Worm (Caenorhabditis elegans) whole organism, L1 larva: ENCODE results near the gene ccdc-47.

Source experiments
- C16A3.4 ChIP-seq: fragments of 150-350 bp; optimal IDR thresholded peaks from 2 replicates; lab custom pipeline; 2014; ENCODE audit warnings: missing biosample characterization, missing genetic modification characterization
- F16B12.6 ChIP-seq: fragments of 150-350 bp; optimal IDR thresholded peaks from 2 replicates; lab custom pipeline; 2014; ENCODE audit warnings: missing biosample characterization, missing genetic modification characterization
- aha-1 ChIP-seq: fragments of 150-350 bp; optimal IDR thresholded peaks from 2 replicates; lab custom pipeline; 2014; ENCODE audit warnings: missing biosample characterization, missing genetic modification characterization
- alr-1 ChIP-seq: fragments of 200-800 bp; sonication (Bioruptor generic); optimal IDR thresholded peaks from 2 replicates; lab custom pipeline; 2018; ENCODE audit warnings: borderline replicate concordance, mild to moderate bottlenecking, missing genetic modification characterization, missing compliant biosample characterization
- aly-2 ChIP-seq: fragments of 150-350 bp; optimal IDR thresholded peaks from 2 replicates; lab custom pipeline; 2014; ENCODE audit warnings: missing biosample characterization, missing genetic modification characterization
- ama-1 ChIP-seq: fragments of 150-350 bp; optimal IDR thresholded peaks from 2 replicates; lab custom pipeline; 2014
- ceh-63 ChIP-seq: fragments of 200-800 bp; sonication (Bioruptor generic); optimal IDR thresholded peaks from 2 replicates; lab custom pipeline; 2018; ENCODE audit warnings: mild to moderate bottlenecking, missing genetic modification characterization, missing compliant biosample characterization
- ceh-82 ChIP-seq, 3 experiments: fragments of 150-350 bp in 1 of 3; sonication (generic microtip) in 2 of 3; optimal IDR thresholded peaks; 2 replicates each; lab custom pipeline; 2014 to 2017; ENCODE audit warnings: missing biosample characterization in 3 of 3, missing genetic modification characterization in 3 of 3
- ceh-90 ChIP-seq: sonication (generic microtip); optimal IDR thresholded peaks from 2 replicates; lab custom pipeline; 2016; ENCODE audit warnings: missing genetic modification characterization, missing compliant biosample characterization
- ces-1 ChIP-seq: fragments of 150-350 bp; optimal IDR thresholded peaks from 2 replicates; lab custom pipeline; 2014; ENCODE audit warnings: missing biosample characterization, missing genetic modification reagents, missing genetic modification characterization
- dpl-1 ChIP-seq, 3 experiments: fragments of 150-350 bp in 2 of 3; sonication (generic microtip) in 1 of 3; optimal IDR thresholded peaks; 2 replicates each; lab custom pipeline; 2014 to 2017; ENCODE audit warnings: missing biosample characterization in 3 of 3, missing genetic modification characterization in 3 of 3, missing genetic modification reagents in 3 of 3
- efl-1 ChIP-seq, 4 experiments: fragments of 150-350 bp; optimal IDR thresholded peaks in 3 of 4; peaks in 1 of 4; 1 replicate in 1 of 4; 2 replicates in 3 of 4; lab custom pipeline; 2014; ENCODE audit warnings: missing biosample characterization in 2 of 4, missing genetic modification characterization in 2 of 4, missing genetic modification reagents in 2 of 4
- egl-13 ChIP-seq: sonication (generic microtip); optimal IDR thresholded peaks from 2 replicates; lab custom pipeline; 2016; ENCODE audit warnings: missing genotype, missing genetic modification reagents, missing genetic modification characterization, missing compliant biosample characterization
- elt-2 ChIP-seq: sonication (generic microtip); optimal IDR thresholded peaks from 2 replicates; lab custom pipeline; 2016; ENCODE audit warnings: missing genetic modification characterization, mild to moderate bottlenecking, inconsistent platforms, missing compliant biosample characterization, missing genetic modification reagents
- elt-3 ChIP-seq, 6 experiments: fragments of 150-350 bp in 1 of 6; sonication (generic microtip); optimal IDR thresholded peaks; 2 replicates each; lab custom pipeline; 2017 to 2018; ENCODE audit warnings: missing biosample characterization in 6 of 6, missing genetic modification characterization in 6 of 6, inconsistent platforms in 1 of 6
- ets-5 ChIP-seq: fragments of 200-800 bp; sonication (Bioruptor generic); IDR thresholded peaks from 2 replicates; pipeline ENCODE4 v1.3.6; 2022; ENCODE audit warnings: missing genetic modification characterization, missing compliant biosample characterization
- fkh-8 ChIP-seq: sonication (generic microtip); optimal IDR thresholded peaks from 2 replicates; lab custom pipeline; 2016; ENCODE audit warnings: mild to moderate bottlenecking, missing genetic modification characterization, missing compliant biosample characterization
- fos-1 ChIP-seq: fragments of 150-350 bp; optimal IDR thresholded peaks from 2 replicates; lab custom pipeline; 2014; ENCODE audit warnings: missing biosample characterization, missing genetic modification characterization
- hlh-17 ChIP-seq: fragments of 200-800 bp; sonication (Bioruptor generic); optimal IDR thresholded peaks from 2 replicates; lab custom pipeline; 2018; ENCODE audit warnings: missing genetic modification characterization, mild to moderate bottlenecking, missing compliant biosample characterization, moderate library complexity, borderline replicate concordance
- hlh-4 ChIP-seq: sonication (generic microtip); optimal IDR thresholded peaks from 2 replicates; lab custom pipeline; 2016; ENCODE audit warnings: mild to moderate bottlenecking, missing genetic modification characterization, missing compliant biosample characterization
- jun-1 ChIP-seq: fragments of 150-350 bp; optimal IDR thresholded peaks from 2 replicates; lab custom pipeline; 2014; ENCODE audit warnings: missing biosample characterization, missing genetic modification reagents, missing genetic modification characterization
- lin-13 ChIP-seq: fragments of 150-350 bp; optimal IDR thresholded peaks from 2 replicates; lab custom pipeline; 2014; ENCODE audit warnings: missing biosample characterization, missing genetic modification reagents, missing genetic modification characterization
- lin-14 ChIP-seq: fragments of 200-800 bp; sonication (Bioruptor generic); optimal IDR thresholded peaks from 2 replicates; lab custom pipeline; 2018; ENCODE audit warnings: mild to moderate bottlenecking, missing genetic modification characterization, moderate library complexity, missing compliant biosample characterization
- lin-39 ChIP-seq: fragments of 150-350 bp; optimal IDR thresholded peaks from 2 replicates; lab custom pipeline; 2014; ENCODE audit warnings: missing biosample characterization, missing genetic modification reagents, missing genetic modification characterization
- lir-3 ChIP-seq: sonication (generic microtip); optimal IDR thresholded peaks from 2 replicates; lab custom pipeline; 2016; ENCODE audit warnings: mild to moderate bottlenecking, missing genetic modification characterization, moderate library complexity, missing compliant biosample characterization; ENCODE audit not compliant: poor library complexity
- lsy-2 ChIP-seq, 2 experiments: fragments of 150-350 bp; optimal IDR thresholded peaks; 2 replicates each; lab custom pipeline; 2014; ENCODE audit warnings: missing biosample characterization in 2 of 2, missing genetic modification characterization in 2 of 2
- mab-9 ChIP-seq: fragments of 200-800 bp; sonication (Bioruptor generic); IDR thresholded peaks from 2 replicates; pipeline ENCODE4 v1.3.6; 2022; ENCODE audit warnings: missing genetic modification reagents, missing genetic modification characterization, missing compliant biosample characterization
- nhr-11 ChIP-seq: fragments of 150-350 bp; optimal IDR thresholded peaks from 2 replicates; lab custom pipeline; 2014; ENCODE audit warnings: missing biosample characterization, missing genetic modification characterization
- nhr-20 ChIP-seq: sonication (generic microtip); optimal IDR thresholded peaks from 2 replicates; lab custom pipeline; 2016; ENCODE audit warnings: mild to moderate bottlenecking, missing genetic modification characterization, missing compliant biosample characterization
- nhr-237 ChIP-seq: fragments of 150-350 bp; optimal IDR thresholded peaks from 2 replicates; lab custom pipeline; 2014; ENCODE audit warnings: missing biosample characterization, missing genetic modification characterization
- nhr-47 ChIP-seq: sonication (generic microtip); optimal IDR thresholded peaks from 2 replicates; lab custom pipeline; 2016; ENCODE audit warnings: mild to moderate bottlenecking, missing genetic modification characterization, moderate library complexity, missing compliant biosample characterization
- nhr-71 ChIP-seq: sonication (generic microtip); optimal IDR thresholded peaks from 2 replicates; lab custom pipeline; 2016; ENCODE audit warnings: mild to moderate bottlenecking, missing genetic modification characterization, moderate library complexity, missing compliant biosample characterization
- nhr-76 ChIP-seq: sonication (generic microtip); optimal IDR thresholded peaks from 2 replicates; lab custom pipeline; 2017; ENCODE audit warnings: missing biosample characterization, missing genetic modification characterization
- nhr-84 ChIP-seq: sonication (generic microtip); optimal IDR thresholded peaks from 2 replicates; lab custom pipeline; 2017; ENCODE audit warnings: missing biosample characterization, missing genetic modification characterization
- nhr-85 ChIP-seq: sonication (generic microtip); peaks from one replicate; lab custom pipeline; 2016; ENCODE audit warnings: missing genetic modification characterization, inconsistent platforms, missing compliant biosample characterization
- pax-3 ChIP-seq: fragments of 200-800 bp; sonication (Bioruptor generic); optimal IDR thresholded peaks from 2 replicates; lab custom pipeline; 2018; ENCODE audit warnings: mild to moderate bottlenecking, missing genetic modification characterization, moderate library complexity, missing compliant biosample characterization
- pqm-1 ChIP-seq: sonication (generic microtip); optimal IDR thresholded peaks from 3 replicates; lab custom pipeline; 2017; ENCODE audit warnings: missing biosample characterization, missing genetic modification characterization
- rnt-1 ChIP-seq: sonication (generic microtip); optimal IDR thresholded peaks from 2 replicates; lab custom pipeline; 2016; ENCODE audit warnings: mild to moderate bottlenecking, missing genetic modification characterization, moderate library complexity, missing compliant biosample characterization
- skn-1 ChIP-seq: fragments of 150-350 bp; optimal IDR thresholded peaks from 2 replicates; lab custom pipeline; 2014; ENCODE audit warnings: missing biosample characterization, missing genetic modification characterization
- snu-23 ChIP-seq: sonication (generic microtip); optimal IDR thresholded peaks from 2 replicates; lab custom pipeline; 2016; ENCODE audit warnings: missing genetic modification characterization, missing compliant biosample characterization
- sox-4 ChIP-seq: sonication (generic microtip); optimal IDR thresholded peaks from 2 replicates; lab custom pipeline; 2016; ENCODE audit warnings: missing genetic modification characterization, missing compliant biosample characterization
- sptf-1 ChIP-seq: fragments of 150-350 bp; optimal IDR thresholded peaks from 2 replicates; lab custom pipeline; 2014; ENCODE audit warnings: missing biosample characterization, missing genetic modification characterization
- swsn-7 ChIP-seq: sonication (generic microtip); optimal IDR thresholded peaks from 2 replicates; lab custom pipeline; 2016; ENCODE audit warnings: missing genetic modification characterization, missing compliant biosample characterization
- tbx-2 ChIP-seq: sonication (generic microtip); optimal IDR thresholded peaks from 2 replicates; lab custom pipeline; 2016; ENCODE audit warnings: missing genetic modification characterization, missing compliant biosample characterization
- unc-130 ChIP-seq: fragments of 150-350 bp; optimal IDR thresholded peaks from 2 replicates; lab custom pipeline; 2017; ENCODE audit warnings: missing biosample characterization, missing genetic modification characterization, inconsistent platforms
- unc-30 ChIP-seq: sonication (generic microtip); optimal IDR thresholded peaks from 2 replicates; lab custom pipeline; 2017; ENCODE audit warnings: missing biosample characterization, missing genetic modification characterization
- unc-62 ChIP-seq: fragments of 150-350 bp; optimal IDR thresholded peaks from 2 replicates; lab custom pipeline; 2014; ENCODE audit warnings: missing biosample characterization, missing genetic modification reagents, missing genetic modification characterization
- unc-86 ChIP-seq: sonication (generic microtip); optimal IDR thresholded peaks from 2 replicates; lab custom pipeline; 2016; ENCODE audit warnings: missing genetic modification characterization, missing compliant biosample characterization
- xbp-1 ChIP-seq: sonication (generic microtip); optimal IDR thresholded peaks from 2 replicates; lab custom pipeline; 2016; ENCODE audit warnings: missing genetic modification characterization, missing compliant biosample characterization
- ztf-11 ChIP-seq, 2 experiments: sonication (generic microtip); optimal IDR thresholded peaks; 2 replicates each; lab custom pipeline; 2016 to 2017; ENCODE audit warnings: missing genetic modification characterization in 2 of 2, missing biosample characterization in 1 of 2, missing compliant biosample characterization in 1 of 2
- ztf-4 ChIP-seq: fragments of 150-350 bp; optimal IDR thresholded peaks from 2 replicates; lab custom pipeline; 2014; ENCODE audit warnings: missing biosample characterization, missing genetic modification characterization

The ccdc-47 gene

ce11 chrIII:3953235-3953634 is 36.5 kb downstream of the ccdc-47 start (continued):
- TF ChIP-seq ceh-82 (tag; optimal IDR thresholded peaks at IDR 0.05; lab: Kevin White, UChicago): peak in 1 of 3 experiments; percentile 48
- no peak for TF ChIP-seq xbp-1 (tag; lab: Kevin White, UChicago)
- no peak for TF ChIP-seq skn-1 (tag; lab: Kevin White, UChicago)
- peak; percentile 12 for TF ChIP-seq pax-3
- peak; percentile 74 for TF ChIP-seq nhr-20 (tag; lab: Kevin White, UChicago)
- peak; percentile 7 for TF ChIP-seq jun-1 (tag; lab: Kevin White, UChicago)
- TF ChIP-seq ama-1: peak; percentile 60
- no peak for TF ChIP-seq sptf-1
- TF ChIP-seq lin-39 (tag; lab: Kevin White, UChicago): no peak
- TF ChIP-seq, all 84 proteins: peak for 37

ce11 chrIII:3954220-3954619 is 37.5 kb downstream of the ccdc-47 start:
- TF ChIP-seq unc-130: peak; percentile 54
- no peak for TF ChIP-seq fos-1
- TF ChIP-seq jun-1 (tag; lab: Kevin White, UChicago): no peak
- TF ChIP-seq tbx-2: peak; percentile 45
- no peak for TF ChIP-seq elt-2 (tag; lab: Kevin White, UChicago)
- peak; percentile 19 for TF ChIP-seq lin-13 (GFP tag; lab: Kevin White, UChicago)
- TF ChIP-seq ets-5 (GFP tag; lab: Robert Waterston, UW): no peak
- no peak for TF ChIP-seq nhr-11 (tag; lab: Kevin White, UChicago)
- TF ChIP-seq hlh-17 (GFP tag; lab: Kevin White, UChicago): no peak
- TF ChIP-seq fkh-8 (tag; lab: Kevin White, UChicago): peak; percentile 67
- no peak for TF ChIP-seq alr-1 (tag; lab: Kevin White, UChicago)
- TF ChIP-seq aly-2 (tag; lab: Kevin White, UChicago): no peak
- TF ChIP-seq ces-1 (GFP tag; lab: Kevin White, UChicago): no peak
- TF ChIP-seq aha-1: no peak
- TF ChIP-seq swsn-7 (tag; lab: Kevin White, UChicago): peak; percentile 37
- peak; percentile 70 for TF ChIP-seq ztf-4 (tag; lab: Kevin White, UChicago)
- no peak for TF ChIP-seq pqm-1 (tag; lab: Kevin White, UChicago)
- no peak for TF ChIP-seq nhr-76 (tag; lab: Kevin White, UChicago)
- TF ChIP-seq nhr-71 (tag; lab: Kevin White, UChicago): peak; percentile 85
- no peak for TF ChIP-seq elt-3 (tag; optimal IDR thresholded peaks at IDR 0.05; lab: Kevin White, UChicago)
- peak in 1 of 2 experiments; percentile 8 for TF ChIP-seq ztf-11 (tag; optimal IDR thresholded peaks at IDR 0.05; lab: Kevin White, UChicago)
- peak; percentile 54 for TF ChIP-seq snu-23 (GFP tag; lab: Kevin White, UChicago)
- peak; percentile 22 for TF ChIP-seq unc-86 (tag; lab: Kevin White, UChicago)
- TF ChIP-seq lin-39 (tag; lab: Kevin White, UChicago): no peak
- no peak for TF ChIP-seq hlh-4 (tag; lab: Kevin White, UChicago)
- TF ChIP-seq mab-9 (GFP tag; lab: Robert Waterston, UW): no peak
- TF ChIP-seq F16B12.6 (tag; lab: Kevin White, UChicago): no peak
- no peak for TF ChIP-seq unc-62 (GFP tag; lab: Kevin White, UChicago)
- TF ChIP-seq nhr-237 (tag; lab: Kevin White, UChicago): no peak
- TF ChIP-seq lin-14 (GFP tag; lab: Kevin White, UChicago): peak; percentile 90
- no peak for TF ChIP-seq ceh-90
- no peak for TF ChIP-seq egl-13
- TF ChIP-seq nhr-20 (tag; lab: Kevin White, UChicago): peak; percentile 62
- TF ChIP-seq nhr-84 (tag; lab: Kevin White, UChicago): no peak
- peak in 1 of 3 experiments; percentile 1 for TF ChIP-seq dpl-1 (GFP tag; optimal IDR thresholded peaks at IDR 0.05; lab: Kevin White, UChicago)
- TF ChIP-seq unc-30 (tag; lab: Kevin White, UChicago): no peak
- TF ChIP-seq C16A3.4 (tag; lab: Kevin White, UChicago): peak; percentile 42
- peak; percentile 38 for TF ChIP-seq lir-3 (tag; lab: Kevin White, UChicago)
- TF ChIP-seq rnt-1 (tag; lab: Kevin White, UChicago): peak; percentile 34
- TF ChIP-seq ceh-82 (tag; optimal IDR thresholded peaks at IDR 0.05; lab: Kevin White, UChicago): peak in 1 of 3 experiments; percentile 8
- TF ChIP-seq sox-4 (tag; lab: Kevin White, UChicago): no peak
- TF ChIP-seq efl-1 (optimal IDR thresholded peaks at IDR 0.05; lab: Kevin White, UChicago): peak in 1 of 2 experiments; percentile 30
- peak in 1 of 2 experiments; percentile 90 for TF ChIP-seq efl-1 (GFP tag; optimal IDR thresholded peaks at IDR 0.05 in 1 of 2; lab: Kevin White, UChicago)
- TF ChIP-seq nhr-47 (tag; lab: Kevin White, UChicago): peak; percentile 42
- TF ChIP-seq ceh-63 (GFP tag; lab: Kevin White, UChicago): no peak
- TF ChIP-seq lsy-2 (tag; optimal IDR thresholded peaks at IDR 0.05; lab: Kevin White, UChicago): peak; percentile 42 to 58
- TF ChIP-seq nhr-85: no peak
